Worm (Caenorhabditis elegans) whole organism, L3 larva: Measurements from ENCODE around the gene srx-118.

Experiments used
- lin-15B ChIP-seq: fragments of 150-350 bp; optimal IDR thresholded peaks from 2 replicates; lab custom pipeline; 2014; ENCODE audit warnings: missing biosample characterization, missing genetic modification characterization
- mdl-1 ChIP-seq: fragments of 150-350 bp; optimal IDR thresholded peaks from 2 replicates; lab custom pipeline; 2014; ENCODE audit warnings: missing biosample characterization, missing genetic modification characterization
- nhr-23 ChIP-seq: fragments of 150-350 bp; optimal IDR thresholded peaks from 2 replicates; lab custom pipeline; 2014; ENCODE audit warnings: missing biosample characterization, missing genetic modification reagents, missing genetic modification characterization
- pqm-1 ChIP-seq: fragments of 150-350 bp; optimal IDR thresholded peaks from 2 replicates; lab custom pipeline; 2017; ENCODE audit warnings: missing biosample characterization, missing genetic modification characterization, inconsistent platforms
- snpc-4 ChIP-seq: fragments of 150-350 bp; optimal IDR thresholded peaks from 2 replicates; lab custom pipeline; 2014; ENCODE audit warnings: missing biosample characterization, missing genetic modification characterization
- tbx-2 ChIP-seq: sonication (generic microtip); optimal IDR thresholded peaks from 2 replicates; lab custom pipeline; 2016; ENCODE audit warnings: mild to moderate bottlenecking, missing genetic modification characterization, missing compliant biosample characterization
- zag-1 ChIP-seq: fragments of 150-350 bp; optimal IDR thresholded peaks from 2 replicates; lab custom pipeline; 2014; ENCODE audit warnings: missing biosample characterization, missing genetic modification characterization
- ztf-4 ChIP-seq: fragments of 150-350 bp; optimal IDR thresholded peaks from 2 replicates; lab custom pipeline; 2014; ENCODE audit warnings: missing biosample characterization, missing genetic modification characterization

DNA sequence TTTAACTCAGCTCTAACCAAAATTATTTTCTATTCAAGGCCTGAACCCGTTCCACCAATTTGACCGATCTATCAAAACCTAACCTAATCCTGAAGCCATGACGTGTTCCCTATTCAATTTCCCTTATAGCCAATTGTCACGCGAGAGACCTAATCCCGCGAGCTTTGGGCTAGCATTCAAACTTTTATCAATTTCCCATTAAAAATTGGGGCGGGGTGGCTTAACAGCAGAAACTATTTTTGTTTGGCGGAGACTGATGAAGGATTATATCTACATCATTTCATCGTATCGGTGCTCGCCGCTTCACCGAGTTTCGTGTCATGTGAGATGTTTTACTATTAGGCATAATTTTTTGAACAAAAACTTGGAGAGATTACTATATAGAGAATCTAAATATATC is 36.8 kb upstream of the srx-118 start:
- no peak for TF ChIP-seq ztf-4 (tag; lab: Kevin White, UChicago)
- TF ChIP-seq zag-1 = no peak
- no peak for TF ChIP-seq lin-15B
- TF ChIP-seq snpc-4 = no peak
- no peak for TF ChIP-seq pqm-1 (tag; lab: Kevin White, UChicago)
- TF ChIP-seq mdl-1 (tag; lab: Kevin White, UChicago) = no peak
- no peak for TF ChIP-seq tbx-2 (tag; lab: Kevin White, UChicago)
- no peak for TF ChIP-seq nhr-23 (tag; lab: Kevin White, UChicago)
